Worm (Caenorhabditis elegans) whole organism, young adult: Measurements from ENCODE around the gene mfsd-8.

Experiments used
- C06A6.2 ChIP-seq: fragments of 200-800 bp; sonication (Bioruptor generic); conservative IDR thresholded peaks from 2 replicates; pipeline ENCODE4 v1.3.6; 2022; ENCODE audit warnings: missing genetic modification characterization, missing compliant biosample characterization
- F49E8.2 ChIP-seq: sonication (generic microtip); optimal IDR thresholded peaks from 3 replicates; lab custom pipeline; 2017; ENCODE audit warnings: missing genetic modification characterization, mild to moderate bottlenecking, missing compliant biosample characterization, antibody characterized with exemption, moderate library complexity; ENCODE audit not compliant: insufficient read depth
- F57A8.1 ChIP-seq: fragments of 200-800 bp; sonication (Bioruptor generic); optimal IDR thresholded peaks from 2 replicates; lab custom pipeline; 2018; ENCODE audit warnings: mild to moderate bottlenecking, missing genetic modification characterization, moderate library complexity, missing compliant biosample characterization
- Y53F4B.3 ChIP-seq: fragments of 200-800 bp; sonication (Bioruptor generic); IDR thresholded peaks from 2 replicates; pipeline ENCODE4 v1.3.6; 2022; ENCODE audit warnings: missing genetic modification reagents, missing genetic modification characterization, missing compliant biosample characterization
- ZK185.1 ChIP-seq: sonication (generic microtip); optimal IDR thresholded peaks from 2 replicates; lab custom pipeline; 2016; ENCODE audit warnings: mild to moderate bottlenecking, missing genetic modification characterization, missing compliant biosample characterization; ENCODE audit not compliant: poor library complexity, severe bottlenecking
- aptf-2 ChIP-seq: fragments of 200-800 bp; sonication (Bioruptor generic); conservative IDR thresholded peaks from 2 replicates; pipeline ENCODE4 v1.3.6; 2022; ENCODE audit warnings: missing genetic modification reagents, missing genetic modification characterization, missing compliant biosample characterization
- athp-1 ChIP-seq: sonication (generic microtip); optimal IDR thresholded peaks from 2 replicates; lab custom pipeline; 2017; ENCODE audit warnings: mild to moderate bottlenecking, missing genetic modification characterization, missing compliant biosample characterization
- attf-5 ChIP-seq: fragments of 200-800 bp; sonication (Bioruptor generic); optimal IDR thresholded peaks from 2 replicates; lab custom pipeline; 2018; ENCODE audit warnings: mild to moderate bottlenecking, missing genetic modification characterization, missing compliant biosample characterization
- cebp-1 ChIP-seq, 2 experiments: fragments of 200-800 bp in 1 of 2; sonication (Bioruptor generic) in 1 of 2; sonication (generic microtip) in 1 of 2; IDR thresholded peaks in 1 of 2; optimal IDR thresholded peaks in 1 of 2; 2 replicates each; pipeline versions ENCODE4 v1.3.6 to Lab custom; 2017 to 2022; ENCODE audit warnings: missing compliant biosample characterization in 2 of 2, missing genetic modification characterization in 2 of 2, mild to moderate bottlenecking in 1 of 2, missing genetic modification reagents in 1 of 2, moderate library complexity in 1 of 2
- ceh-100 ChIP-seq: fragments of 200-800 bp; sonication (Bioruptor generic); IDR thresholded peaks from 2 replicates; pipeline ENCODE4 v1.3.6; 2022; ENCODE audit warnings: missing genetic modification reagents, missing genetic modification characterization, missing compliant biosample characterization
- ceh-58 ChIP-seq: fragments of 200-800 bp; sonication (Bioruptor generic); IDR thresholded peaks from 2 replicates; pipeline ENCODE4 v1.3.6; 2022; ENCODE audit warnings: missing genetic modification characterization, missing compliant biosample characterization
- ceh-79 ChIP-seq: sonication (generic microtip); optimal IDR thresholded peaks from 2 replicates; lab custom pipeline; 2017; ENCODE audit warnings: mild to moderate bottlenecking, missing genetic modification characterization, missing compliant biosample characterization
- chd-7 ChIP-seq: sonication (generic microtip); optimal IDR thresholded peaks from 2 replicates; lab custom pipeline; 2016; ENCODE audit warnings: mild to moderate bottlenecking, missing genetic modification characterization, moderate library complexity, missing compliant biosample characterization
- dpl-1 ChIP-seq: fragments of 150-350 bp; optimal IDR thresholded peaks from 2 replicates; lab custom pipeline; 2014; ENCODE audit warnings: missing biosample characterization, missing genetic modification reagents, missing genetic modification characterization
- efl-1 ChIP-seq: fragments of 150-350 bp; optimal IDR thresholded peaks from 2 replicates; lab custom pipeline; 2014; ENCODE audit warnings: missing biosample characterization, missing genetic modification reagents, missing genetic modification characterization
- egl-18 ChIP-seq: fragments of 200-800 bp; sonication (Bioruptor generic); IDR thresholded peaks from 2 replicates; pipeline ENCODE4 v1.3.6; 2022; ENCODE audit warnings: missing genetic modification reagents, missing genetic modification characterization, missing compliant biosample characterization
- ekl-4 ChIP-seq: fragments of 200-800 bp; sonication (Bioruptor generic); IDR thresholded peaks from 2 replicates; pipeline ENCODE4 v1.3.6; 2022; ENCODE audit warnings: missing genetic modification reagents, missing genetic modification characterization, missing compliant biosample characterization
- fkh-3 ChIP-seq: sonication (generic microtip); optimal IDR thresholded peaks from 2 replicates; lab custom pipeline; 2016; ENCODE audit warnings: mild to moderate bottlenecking, missing genetic modification characterization, missing compliant biosample characterization
- hlh-26 ChIP-seq: fragments of 200-800 bp; sonication (Bioruptor generic); conservative IDR thresholded peaks from 2 replicates; pipeline ENCODE4 v1.3.6; 2022; ENCODE audit warnings: missing genetic modification reagents, missing genetic modification characterization, missing compliant biosample characterization
- hmg-1.2 ChIP-seq: fragments of 200-800 bp; sonication (Bioruptor generic); IDR thresholded peaks from 2 replicates; pipeline ENCODE4 v1.3.6; 2022; ENCODE audit warnings: missing genetic modification reagents, missing genetic modification characterization, missing compliant biosample characterization
- lag-1 ChIP-seq: fragments of 200-800 bp; sonication (Bioruptor generic); IDR thresholded peaks from 2 replicates; pipeline ENCODE4 v1.3.6; 2022; ENCODE audit warnings: missing genetic modification reagents, missing genetic modification characterization, missing compliant biosample characterization
- lin-35 ChIP-seq, 3 experiments: fragments of 150-350 bp in 2 of 3; sonication (generic microtip) in 1 of 3; optimal IDR thresholded peaks; 2 replicates each; lab custom pipeline; 2014 to 2018; ENCODE audit warnings: missing biosample characterization in 3 of 3, missing genetic modification characterization in 3 of 3, missing genetic modification reagents in 3 of 3
- lin-54 ChIP-seq: fragments of 200-800 bp; sonication (Bioruptor generic); optimal IDR thresholded peaks from 2 replicates; lab custom pipeline; 2018; ENCODE audit warnings: mild to moderate bottlenecking, missing genetic modification characterization, missing compliant biosample characterization
- lsl-1 ChIP-seq: fragments of 200-800 bp; sonication (Bioruptor generic); optimal IDR thresholded peaks from 2 replicates; lab custom pipeline; 2018; ENCODE audit warnings: mild to moderate bottlenecking, missing genetic modification characterization, moderate library complexity, missing compliant biosample characterization
- lsy-27 ChIP-seq: sonication (generic microtip); optimal IDR thresholded peaks from 2 replicates; lab custom pipeline; 2017; ENCODE audit warnings: missing genetic modification characterization, mild to moderate bottlenecking, missing compliant biosample characterization, antibody characterized with exemption, missing genotype, borderline replicate concordance; ENCODE audit not compliant: insufficient read depth
- madf-10 ChIP-seq: sonication (generic microtip); optimal IDR thresholded peaks from 2 replicates; lab custom pipeline; 2016; ENCODE audit warnings: mild to moderate bottlenecking, missing genetic modification characterization, missing compliant biosample characterization
- madf-3 ChIP-seq: fragments of 200-800 bp; sonication (Bioruptor generic); IDR thresholded peaks from 2 replicates; pipeline ENCODE4 v1.3.6; 2022; ENCODE audit warnings: missing genetic modification reagents, missing genetic modification characterization, missing compliant biosample characterization
- mcd-1 ChIP-seq: fragments of 200-800 bp; sonication (Bioruptor generic); IDR thresholded peaks from 2 replicates; pipeline ENCODE4 v1.3.6; 2022; ENCODE audit warnings: missing genetic modification reagents, missing genetic modification characterization, missing compliant biosample characterization
- mel-28 ChIP-seq: sonication (generic microtip); optimal IDR thresholded peaks from 2 replicates; lab custom pipeline; 2016; ENCODE audit warnings: borderline replicate concordance, mild to moderate bottlenecking, missing genetic modification characterization, missing compliant biosample characterization
- mes-4 ChIP-seq: sonication (generic microtip); optimal IDR thresholded peaks from 2 replicates; lab custom pipeline; 2016; ENCODE audit warnings: missing genotype, missing genetic modification characterization, missing compliant biosample characterization
- nhr-179 ChIP-seq: sonication (generic microtip); optimal IDR thresholded peaks from 2 replicates; lab custom pipeline; 2016; ENCODE audit warnings: mild to moderate bottlenecking, missing genetic modification characterization, missing compliant biosample characterization
- nhr-90 ChIP-seq: sonication (generic microtip); optimal IDR thresholded peaks from 2 replicates; lab custom pipeline; 2016; ENCODE audit warnings: missing genotype, mild to moderate bottlenecking, missing genetic modification characterization, missing compliant biosample characterization
- repo-1 ChIP-seq: sonication (generic microtip); optimal IDR thresholded peaks from 2 replicates; lab custom pipeline; 2017; ENCODE audit warnings: mild to moderate bottlenecking, missing genetic modification characterization, missing compliant biosample characterization
- snpc-1.3 ChIP-seq: sonication (generic microtip); optimal IDR thresholded peaks from 2 replicates; lab custom pipeline; 2017; ENCODE audit warnings: missing genetic modification characterization, mild to moderate bottlenecking, missing compliant biosample characterization, antibody characterized with exemption, moderate library complexity, missing genotype, missing genetic modification reagents; ENCODE audit not compliant: insufficient read depth
- snpc-3.4 ChIP-seq: sonication (generic microtip); optimal IDR thresholded peaks from 2 replicates; lab custom pipeline; 2017; ENCODE audit warnings: missing genetic modification characterization, mild to moderate bottlenecking, missing compliant biosample characterization, antibody characterized with exemption, moderate library complexity, missing genotype, missing genetic modification reagents
- snpc-4 ChIP-seq, 5 experiments: fragments of 150-350 bp in 1 of 5; sonication (generic microtip) in 4 of 5; optimal IDR thresholded peaks; 2 replicates each; lab custom pipeline; 2014 to 2018; ENCODE audit warnings: missing genetic modification characterization in 5 of 5, missing biosample characterization in 3 of 5, antibody characterized with exemption in 2 of 5, mild to moderate bottlenecking in 2 of 5, missing compliant biosample characterization in 2 of 5, missing genotype in 2 of 5, moderate library complexity in 2 of 5, missing genetic modification reagents in 1 of 5
- tbp1 ChIP-seq: fragments of 200-800 bp; sonication (Bioruptor generic); optimal IDR thresholded peaks from 2 replicates; lab custom pipeline; 2018; ENCODE audit warnings: mild to moderate bottlenecking, missing genetic modification characterization, missing compliant biosample characterization
- zfh-2 ChIP-seq: fragments of 200-800 bp; sonication (Bioruptor generic); conservative IDR thresholded peaks from 2 replicates; pipeline ENCODE4 v1.3.6; 2022; ENCODE audit warnings: missing genetic modification reagents, missing genetic modification characterization, missing compliant biosample characterization
- ztf-25 ChIP-seq: fragments of 200-800 bp; sonication (Bioruptor generic); IDR thresholded peaks from 2 replicates; pipeline ENCODE4 v1.3.6; 2022; ENCODE audit warnings: missing genetic modification reagents, missing genetic modification characterization, missing compliant biosample characterization
- ztf-26 ChIP-seq: sonication (generic microtip); optimal IDR thresholded peaks from 2 replicates; lab custom pipeline; 2017; ENCODE audit warnings: missing genetic modification characterization, missing compliant biosample characterization
- ztf-28 ChIP-seq: fragments of 200-800 bp; sonication (Bioruptor generic); IDR thresholded peaks from 2 replicates; pipeline ENCODE4 v1.3.6; 2022; ENCODE audit warnings: missing genetic modification reagents, missing genetic modification characterization, missing compliant biosample characterization
- ztf-3 ChIP-seq: fragments of 200-800 bp; sonication (Bioruptor generic); optimal IDR thresholded peaks from 2 replicates; lab custom pipeline; 2018; ENCODE audit warnings: mild to moderate bottlenecking, missing genetic modification characterization, missing compliant biosample characterization
- ztf-6 ChIP-seq: fragments of 200-800 bp; sonication (Bioruptor generic); IDR thresholded peaks from 2 replicates; pipeline ENCODE4 v1.3.6; 2022; ENCODE audit warnings: missing genetic modification reagents, missing genetic modification characterization, missing compliant biosample characterization

The mfsd-8 gene

DNA sequence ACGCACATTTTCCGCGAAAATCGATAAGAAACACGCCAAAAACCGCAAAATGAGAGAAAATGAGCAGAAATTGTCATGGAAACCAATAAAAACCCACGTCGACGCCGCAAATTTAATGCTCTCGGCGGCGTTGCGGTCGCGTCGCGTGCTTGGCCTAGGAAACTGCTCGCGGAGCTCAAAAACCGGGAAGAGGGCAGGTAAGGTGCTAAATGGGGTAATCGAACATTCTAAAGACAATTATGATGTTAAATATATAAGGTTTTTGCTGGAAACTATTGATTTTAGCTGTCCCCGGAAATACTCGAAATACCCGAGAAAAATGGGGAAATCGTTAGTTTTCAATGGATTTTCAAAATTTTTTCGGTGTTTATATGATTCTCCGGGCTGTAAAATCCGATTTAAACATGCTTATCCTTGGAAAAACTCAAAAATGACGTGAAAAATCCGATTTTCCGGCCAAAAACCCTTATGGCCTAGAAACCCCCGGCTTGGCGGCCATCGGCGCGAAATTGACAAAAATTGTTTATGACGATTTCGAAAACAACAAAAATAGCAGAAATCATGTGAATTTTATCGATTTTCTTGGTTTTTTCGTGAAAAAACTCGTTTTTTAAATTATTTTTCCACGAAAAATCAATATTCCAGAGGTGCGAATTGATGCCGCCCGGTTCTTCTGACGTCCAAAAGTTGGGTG, 40.4 kb downstream of the mfsd-8 start, which contains the start of gene phf-15:
Gene phf-15, plus strand, starts transcription at position 537 of the 694 bp plus-strand sequence.
- TF ChIP-seq attf-5 (GFP tag; lab: Kevin White, UChicago) (peak; percentile 2), tbp1 (GFP tag; lab: Kevin White, UChicago) (no peak), madf-3 (GFP tag; lab: Robert Waterston, UW) (peak; percentile 98), zfh-2 (GFP tag; lab: Robert Waterston, UW) (0 out of 2 replicates have a peak, but pooled peaks have one; percentile 30), efl-1 (peak; percentile 21), aptf-2 (GFP tag; lab: Robert Waterston, UW) (no peak)

DNA sequence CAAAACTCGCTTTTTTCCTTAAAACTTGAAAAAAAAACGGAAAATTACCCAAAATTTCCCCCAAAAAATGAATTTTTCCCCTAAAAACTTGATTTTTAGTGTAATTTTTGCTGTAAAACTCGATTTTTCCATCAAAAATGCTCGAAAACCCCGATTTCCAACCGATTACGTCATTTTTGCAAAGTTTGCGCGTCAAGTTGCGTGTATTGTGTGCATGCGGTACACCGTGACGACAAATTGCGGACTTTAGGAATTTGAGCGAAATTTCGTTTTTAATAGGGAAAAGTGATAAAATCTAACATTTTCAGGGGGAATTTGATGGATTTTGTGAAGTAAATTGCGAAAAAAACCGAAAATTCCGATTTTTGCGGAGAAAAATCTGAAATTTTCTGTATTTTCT, 41.8 kb downstream of the mfsd-8 start:
- TF ChIP-seq repo-1 (tag; lab: Kevin White, UChicago) (peak; percentile 38), hlh-26 (GFP tag; lab: Robert Waterston, UW) (no peak), mcd-1 (GFP tag; lab: Robert Waterston, UW) (peak; percentile 74), ceh-79 (tag; lab: Kevin White, UChicago) (no peak), ztf-6 (GFP tag; lab: Robert Waterston, UW) (no peak), ceh-58 (no peak), lsy-27 (tag; lab: Kevin White, UChicago) (no peak), athp-1 (tag; lab: Kevin White, UChicago) (peak; percentile 24), F49E8.2 (tag; lab: Kevin White, UChicago) (no peak), madf-10 (tag; lab: Kevin White, UChicago) (no peak), C06A6.2 (GFP tag; lab: Robert Waterston, UW) (no peak), mel-28 (tag; lab: Kevin White, UChicago) (peak; percentile 19), Y53F4B.3 (GFP tag; lab: Robert Waterston, UW) (no peak), cebp-1 (GFP tag; IDR thresholded peaks at IDR 0.05; lab: Robert Waterston, UW) (no peak), cebp-1 (tag; optimal IDR thresholded peaks at IDR 0.05; lab: Kevin White, UChicago) (peak; percentile 70), efl-1 (no peak), ekl-4 (0 out of 2 replicates have a peak, but pooled peaks have one; percentile 60), tbp1 (GFP tag; lab: Kevin White, UChicago) (peak; percentile 40), chd-7 (tag; lab: Kevin White, UChicago) (no peak), ztf-28 (GFP tag; lab: Robert Waterston, UW) (no peak), lin-35 (GFP tag; optimal IDR thresholded peaks at IDR 0.05; lab: Kevin White, UChicago) (peak in 1 of 3 experiments; percentile 57), ZK185.1 (tag; lab: Kevin White, UChicago) (no peak), egl-18 (GFP tag; lab: Robert Waterston, UW) (no peak), aptf-2 (GFP tag; lab: Robert Waterston, UW) (no peak), madf-3 (GFP tag; lab: Robert Waterston, UW) (peak; percentile 93), snpc-1.3 (no peak), F57A8.1 (no peak), lag-1 (no peak), ztf-26 (peak; percentile 6), ceh-100 (no peak; the same call in 1 of the 2 replicates), lin-54 (GFP tag; lab: Kevin White, UChicago) (peak; percentile 44), nhr-179 (no peak), dpl-1 (GFP tag; lab: Kevin White, UChicago) (no peak), lsl-1 (GFP tag; lab: Kevin White, UChicago) (peak; percentile 45), fkh-3 (tag; lab: Kevin White, UChicago) (no peak), hmg-1.2 (GFP tag; lab: Robert Waterston, UW) (peak; percentile 38), snpc-4 (GFP tag; optimal IDR thresholded peaks at IDR 0.05; lab: Kevin White, UChicago) (no peak), snpc-4 (tag; optimal IDR thresholded peaks at IDR 0.05; lab: Kevin White, UChicago) (no peak), ztf-25 (no peak), ztf-3 (GFP tag; lab: Kevin White, UChicago) (no peak), nhr-90 (tag; lab: Kevin White, UChicago) (no peak), snpc-3.4 (tag; lab: Kevin White, UChicago) (peak; percentile 46), mes-4 (no peak)
